Worm (Caenorhabditis elegans): ENCODE measurements around the gene sym-2.

- TF ChIP-seq unc-39 (tag; optimal IDR thresholded peaks at IDR 0.05) (no peak), nhr-77 (tag; optimal IDR thresholded peaks at IDR 0.05) (no peak), ztf-11 (tag; optimal IDR thresholded peaks at IDR 0.05) (no peak), jun-1 (tag; optimal IDR thresholded peaks at IDR 0.05) (no peak), pha-4 (tag; optimal IDR thresholded peaks at IDR 0.05) (no peak), nhr-28 (tag; optimal IDR thresholded peaks at IDR 0.05) (no peak), ceh-82 (tag; optimal IDR thresholded peaks at IDR 0.05) (no peak), lin-15B (tag; optimal IDR thresholded peaks at IDR 0.05) (no peak), mdl-1 (tag; optimal IDR thresholded peaks at IDR 0.05) (no peak), ZK546.5 (tag; optimal IDR thresholded peaks at IDR 0.05) (no peak), ztf-4 (tag; optimal IDR thresholded peaks at IDR 0.05) (no peak), ceh-9 (tag; optimal IDR thresholded peaks at IDR 0.05) (no peak), nhr-12 (tag; optimal IDR thresholded peaks at IDR 0.05) (no peak)
These were observed 45.5 kb upstream of the sym-2 start for ce11 chrII:9233813-9234212.
